Worm (Caenorhabditis elegans): ENCODE measurements around the gene srbc-40.

- TF ChIP-seq pha-4 (tag; optimal IDR thresholded peaks at IDR 0.05) = no peak
- no peak for TF ChIP-seq ztf-11 (tag; optimal IDR thresholded peaks at IDR 0.05)
- no peak for TF ChIP-seq blmp-1 (tag; optimal IDR thresholded peaks at IDR 0.05)
- TF ChIP-seq unc-39 (tag; optimal IDR thresholded peaks at IDR 0.05) = no peak
- TF ChIP-seq lsy-2 (tag; optimal IDR thresholded peaks at IDR 0.05) = no peak
- TF ChIP-seq mep-1 (tag; optimal IDR thresholded peaks at IDR 0.05) = no peak
- TF ChIP-seq lin-13 (tag; optimal IDR thresholded peaks at IDR 0.05) = no peak
- no peak for TF ChIP-seq unc-62 (GFP tag; optimal IDR thresholded peaks at IDR 0.05)
- TF ChIP-seq nhr-12 (tag; optimal IDR thresholded peaks at IDR 0.05) = no peak
- no peak for TF ChIP-seq elt-1 (tag; optimal IDR thresholded peaks at IDR 0.05; ENCODE audit: borderline replicate concordance, insufficient read depth)
- no peak for TF ChIP-seq nhr-2 (tag; optimal IDR thresholded peaks at IDR 0.05)
Observed at ce11 chrV:692720-693422, 26.8 kb downstream of the srbc-40 start, which contains the start of gene srx-4.
